Fruit fly (Drosophila melanogaster) whole organism, embryonic: ENCODE results near the gene CG14840.

ENCODE experiments used
- ATbp ChIP-seq: fragments of 200-800 bp; sonication (Bioruptor generic); optimal IDR thresholded peaks from 2 replicates; lab custom pipeline; 2017; ENCODE audit warnings: missing biosample characterization, mild to moderate bottlenecking, missing genetic modification characterization, missing genetic modification reagents
- Ada2b ChIP-seq: fragments of 200-800 bp; sonication (Bioruptor generic); IDR thresholded peaks from 2 replicates; pipeline ENCODE4 v1.3.6; 2022; ENCODE audit warnings: missing biosample characterization, missing genetic modification characterization
- CG10366 ChIP-seq: fragments of 200-800 bp; sonication (Bioruptor generic); IDR thresholded peaks from 2 replicates; pipeline ENCODE4 v1.3.6; 2022; ENCODE audit warnings: missing biosample characterization, missing genetic modification characterization
- CG11723 ChIP-seq: fragments of 200-800 bp; sonication (Bioruptor generic); optimal IDR thresholded peaks from 2 replicates; lab custom pipeline; 2017; ENCODE audit warnings: missing biosample characterization, mild to moderate bottlenecking, missing genetic modification characterization
- CG14014 ChIP-seq: fragments of 200-800 bp; sonication (Bioruptor generic); IDR thresholded peaks from 2 replicates; pipeline ENCODE4 v1.3.6; 2022; ENCODE audit warnings: missing biosample characterization, missing genetic modification characterization
- CG1602 ChIP-seq: fragments of 200-800 bp; sonication (Bioruptor generic); optimal IDR thresholded peaks from 3 replicates; lab custom pipeline; 2016; ENCODE audit warnings: missing biosample characterization, missing genetic modification characterization
- CG17328 ChIP-seq: fragments of 200-800 bp; sonication (Bioruptor generic); IDR thresholded peaks from 2 replicates; pipeline ENCODE4 v1.3.6; 2022; ENCODE audit warnings: missing biosample characterization, missing genetic modification characterization
- CG18599 ChIP-seq: fragments of 200-800 bp; sonication (Bioruptor generic); optimal IDR thresholded peaks from 3 replicates; lab custom pipeline; 2017; ENCODE audit warnings: missing biosample characterization, missing genetic modification characterization, mild to moderate bottlenecking, moderate library complexity, missing genetic modification reagents
- CG2120 ChIP-seq: fragments of 200-800 bp; sonication (Bioruptor generic); optimal IDR thresholded peaks from 3 replicates; lab custom pipeline; 2016; ENCODE audit warnings: missing biosample characterization, missing genetic modification characterization
- CG2199 ChIP-seq: fragments of 200-800 bp; sonication (Bioruptor generic); IDR thresholded peaks from 3 replicates; pipeline ENCODE4 v1.3.6; 2022; ENCODE audit warnings: missing biosample characterization, missing genetic modification characterization
- CG2678 ChIP-seq: fragments of 200-800 bp; sonication (Bioruptor generic); optimal IDR thresholded peaks from 3 replicates; lab custom pipeline; 2019; ENCODE audit warnings: missing biosample characterization, mild to moderate bottlenecking, missing genetic modification characterization, moderate library complexity
- CG2712 ChIP-seq: fragments of 200-800 bp; optimal IDR thresholded peaks from 3 replicates; lab custom pipeline; 2019; ENCODE audit warnings: missing biosample characterization, mild to moderate bottlenecking, missing genetic modification characterization, moderate library complexity
- CG30403 ChIP-seq: fragments of 200-800 bp; sonication (Bioruptor generic); optimal IDR thresholded peaks from 3 replicates; lab custom pipeline; 2016; ENCODE audit warnings: missing biosample characterization, missing genetic modification characterization
- CG3163 ChIP-seq: fragments of 200-800 bp; sonication (Bioruptor generic); optimal IDR thresholded peaks from 3 replicates; lab custom pipeline; 2016; ENCODE audit warnings: missing biosample characterization, missing genetic modification characterization
- CG33557 ChIP-seq: fragments of 200-800 bp; sonication (Bioruptor generic); optimal IDR thresholded peaks from 2 replicates; lab custom pipeline; 2019; ENCODE audit warnings: missing biosample characterization, mild to moderate bottlenecking, missing genetic modification characterization, moderate library complexity
- CG34422 ChIP-seq: fragments of 200-800 bp; sonication (Bioruptor generic); IDR thresholded peaks from 3 replicates; pipeline ENCODE4 v1.3.6; 2022; ENCODE audit warnings: missing biosample characterization, missing genetic modification characterization
- CG6175 ChIP-seq: fragments of 200-800 bp; sonication (Bioruptor generic); IDR thresholded peaks from 3 replicates; pipeline ENCODE4 v1.3.6; 2022; ENCODE audit warnings: missing biosample characterization, missing genetic modification characterization
- CG7556 ChIP-seq: fragments of 200-800 bp; sonication (Bioruptor generic); optimal IDR thresholded peaks from 2 replicates; lab custom pipeline; 2017; ENCODE audit warnings: missing biosample characterization, mild to moderate bottlenecking, missing genetic modification characterization
- CG9727 ChIP-seq: fragments of 200-800 bp; sonication (Bioruptor generic); optimal IDR thresholded peaks from 3 replicates; lab custom pipeline; 2017; ENCODE audit warnings: missing biosample characterization, mild to moderate bottlenecking, missing genetic modification characterization
- Dek ChIP-seq: fragments of 200-800 bp; sonication (Bioruptor generic); optimal IDR thresholded peaks from 3 replicates; lab custom pipeline; 2019; ENCODE audit warnings: missing biosample characterization, mild to moderate bottlenecking, missing genetic modification characterization, moderate library complexity
- Dfd ChIP-seq, 2 experiments: fragments of >200 bp; optimal IDR thresholded peaks; 2 replicates each; lab custom pipeline; 2017; ENCODE audit warnings: missing biosample characterization in 2 of 2, missing genetic modification characterization in 2 of 2
- H2.0 ChIP-seq: fragments of 200-800 bp; sonication (Bioruptor generic); IDR thresholded peaks from 2 replicates; pipeline ENCODE4 v1.3.6; 2022; ENCODE audit warnings: missing biosample characterization, missing genetic modification characterization
- Lhr ChIP-seq: fragments of 200-800 bp; sonication (Bioruptor generic); optimal IDR thresholded peaks from 3 replicates; lab custom pipeline; 2017; ENCODE audit warnings: mild to moderate bottlenecking, missing biosample characterization, missing genetic modification reagents, missing genetic modification characterization
- Max ChIP-seq: fragments of 200-800 bp; sonication (Bioruptor generic); optimal IDR thresholded peaks from 2 replicates; lab custom pipeline; 2016; ENCODE audit warnings: missing biosample characterization, mild to moderate bottlenecking, missing genetic modification characterization
- Med ChIP-seq: fragments of 200-800 bp; sonication (Bioruptor generic); peaks from one replicate; lab custom pipeline; 2016; ENCODE audit warnings: missing biosample characterization, missing genetic modification characterization, mild to moderate bottlenecking, inconsistent platforms, moderate library complexity
- NFAT ChIP-seq: fragments of 200-800 bp; sonication (Bioruptor generic); IDR thresholded peaks from 2 replicates; pipeline ENCODE4 v1.3.6; 2022; ENCODE audit warnings: missing biosample characterization, missing genetic modification characterization
- Oli ChIP-seq: fragments of 200-800 bp; sonication (Bioruptor generic); optimal IDR thresholded peaks from 2 replicates; lab custom pipeline; 2018; ENCODE audit warnings: missing biosample characterization, mild to moderate bottlenecking, missing genetic modification characterization, moderate library complexity
- Sry-β ChIP-seq: fragments of 200-800 bp; sonication (Bioruptor generic); optimal IDR thresholded peaks from 2 replicates; lab custom pipeline; 2018; ENCODE audit warnings: missing biosample characterization, mild to moderate bottlenecking, missing genetic modification characterization, moderate library complexity
- Xbp1 ChIP-seq: fragments of 200-800 bp; sonication (Bioruptor generic); optimal IDR thresholded peaks from 3 replicates; lab custom pipeline; 2016; ENCODE audit warnings: missing biosample characterization, mild to moderate bottlenecking, missing genetic modification characterization
- ash1 ChIP-seq: fragments of 200-800 bp; sonication (Bioruptor generic); optimal IDR thresholded peaks from 2 replicates; lab custom pipeline; 2018; ENCODE audit warnings: missing biosample characterization, mild to moderate bottlenecking, missing genetic modification characterization
- bigmax ChIP-seq: fragments of 200-800 bp; sonication (Bioruptor generic); optimal IDR thresholded peaks from 2 replicates; lab custom pipeline; 2018; ENCODE audit warnings: missing biosample characterization, mild to moderate bottlenecking, missing genetic modification characterization
- bowl ChIP-seq: fragments of 200-800 bp; sonication (Bioruptor generic); IDR thresholded peaks from 2 replicates; pipeline ENCODE4 v1.3.6; 2022; ENCODE audit warnings: missing biosample characterization, missing genetic modification characterization
- br ChIP-seq: fragments of >200 bp; optimal IDR thresholded peaks from 2 replicates; lab custom pipeline; 2017
- dati ChIP-seq: fragments of 200-800 bp; sonication (Bioruptor generic); IDR thresholded peaks from 2 replicates; pipeline ENCODE4 v1.3.6; 2022; ENCODE audit warnings: missing biosample characterization, missing genetic modification characterization
- dysf ChIP-seq: fragments of 200-800 bp; sonication (Bioruptor generic); IDR thresholded peaks from 3 replicates; pipeline ENCODE4 v1.3.6; 2022; ENCODE audit warnings: missing biosample characterization, missing genetic modification characterization
- emc ChIP-seq: fragments of 200-800 bp; sonication (Bioruptor generic); optimal IDR thresholded peaks from 2 replicates; lab custom pipeline; 2016; ENCODE audit warnings: missing biosample characterization, missing genetic modification characterization
- esg ChIP-seq: fragments of 200-800 bp; sonication (Bioruptor generic); conservative IDR thresholded peaks from 2 replicates; pipeline ENCODE4 v1.3.6; 2022; ENCODE audit warnings: missing biosample characterization, missing genetic modification characterization
- gsb-n ChIP-seq: fragments of 200-800 bp; sonication (Bioruptor generic); optimal IDR thresholded peaks from 3 replicates; lab custom pipeline; 2018; ENCODE audit warnings: missing biosample characterization, mild to moderate bottlenecking, missing genetic modification characterization
- gt ChIP-seq: fragments of 200-800 bp; sonication (Bioruptor generic); IDR thresholded peaks from 2 replicates; pipeline ENCODE4 v1.3.6; 2022; ENCODE audit warnings: missing biosample characterization, missing genetic modification characterization
- ham ChIP-seq: fragments of 200-800 bp; sonication (Bioruptor generic); IDR thresholded peaks from 2 replicates; pipeline ENCODE4 v1.3.6; 2022; ENCODE audit warnings: missing biosample characterization, missing genetic modification characterization
- lab ChIP-seq: fragments of 200-800 bp; sonication (Bioruptor generic); optimal IDR thresholded peaks from 3 replicates; lab custom pipeline; 2017; ENCODE audit warnings: missing biosample characterization, missing genetic modification characterization, mild to moderate bottlenecking, moderate library complexity, missing genetic modification reagents
- lmd ChIP-seq: fragments of 200-800 bp; sonication (Bioruptor generic); IDR thresholded peaks from 2 replicates; pipeline ENCODE4 v1.3.6; 2022; ENCODE audit warnings: missing biosample characterization, missing genetic modification characterization
- org-1 ChIP-seq: fragments of 200-800 bp; sonication (Bioruptor generic); optimal IDR thresholded peaks from 2 replicates; lab custom pipeline; 2017; ENCODE audit warnings: missing biosample characterization, missing genetic modification characterization
- pum ChIP-seq: fragments of 200-800 bp; sonication (Bioruptor generic); optimal IDR thresholded peaks from 2 replicates; lab custom pipeline; 2016; ENCODE audit warnings: missing biosample characterization, missing genetic modification characterization
- sisA ChIP-seq: fragments of 200-800 bp; sonication (Bioruptor generic); IDR thresholded peaks from 2 replicates; pipeline ENCODE4 v1.3.6; 2022; ENCODE audit warnings: missing biosample characterization, missing genetic modification characterization
- stc ChIP-seq: fragments of 200-800 bp; sonication (Bioruptor generic); IDR thresholded peaks from 2 replicates; pipeline ENCODE4 v1.3.6; 2022; ENCODE audit warnings: missing biosample characterization, missing genetic modification characterization
- tap ChIP-seq: fragments of 200-800 bp; optimal IDR thresholded peaks from 3 replicates; lab custom pipeline; 2019; ENCODE audit warnings: missing biosample characterization, mild to moderate bottlenecking, missing genetic modification characterization, moderate library complexity
- tgo ChIP-seq: fragments of 200-800 bp; sonication (Bioruptor generic); IDR thresholded peaks from 3 replicates; pipeline ENCODE4 v1.3.6; 2022; ENCODE audit warnings: missing biosample characterization, missing genetic modification characterization
- trem ChIP-seq: fragments of 200-800 bp; optimal IDR thresholded peaks from 3 replicates; lab custom pipeline; 2019; ENCODE audit warnings: missing biosample characterization, mild to moderate bottlenecking, missing genetic modification characterization, moderate library complexity
- trh ChIP-seq: fragments of 200-800 bp; sonication (Bioruptor generic); optimal IDR thresholded peaks from 2 replicates; lab custom pipeline; 2016; ENCODE audit warnings: missing biosample characterization, missing genetic modification characterization
- vfl ChIP-seq: fragments of 200-800 bp; sonication (Bioruptor generic); optimal IDR thresholded peaks from 2 replicates; lab custom pipeline; 2016; ENCODE audit warnings: missing biosample characterization, missing genetic modification characterization

The CG14840 gene

dm6 chr3R:14279311-14279998, 18.4 kb upstream of the CG14840 start (continued):
- TF ChIP-seq Max (GFP tag; lab: Kevin White, UChicago) (peak; percentile 11), br (no peak), NFAT (GFP tag; lab: Robert Waterston, UW) (no peak), ham (GFP tag; lab: Robert Waterston, UW) (no peak), CG18599 (GFP tag; lab: Kevin White, UChicago) (peak; percentile 71), gt (GFP tag; lab: Robert Waterston, UW) (no peak), pum (GFP tag; lab: Kevin White, UChicago) (no peak), dati (GFP tag; lab: Robert Waterston, UW) (no peak), bowl (no peak), CG11723 (GFP tag; lab: Kevin White, UChicago) (no peak), Sry-β (GFP tag; lab: Kevin White, UChicago) (no peak), CG14014 (GFP tag; lab: Robert Waterston, UW) (no peak), trem (tag; lab: Kevin White, UChicago) (peak; percentile 24), emc (no peak), vfl (GFP tag; lab: Kevin White, UChicago) (no peak), esg (GFP tag; lab: Robert Waterston, UW) (peak; percentile 34; the same call in 1 of the 2 replicates), CG7556 (GFP tag; lab: Kevin White, UChicago) (peak; percentile 20), ash1 (GFP tag; lab: Kevin White, UChicago) (no peak), CG33557 (no peak), Xbp1 (GFP tag; lab: Kevin White, UChicago) (peak; percentile 2), CG2678 (tag; lab: Kevin White, UChicago) (peak; percentile 65), ATbp (GFP tag; lab: Kevin White, UChicago) (peak; percentile 35), bigmax (no peak), gsb-n (peak; percentile 22), lmd (GFP tag; lab: Robert Waterston, UW) (0 out of 2 replicates have a peak, but pooled peaks have one; percentile 19), sisA (GFP tag; lab: Robert Waterston, UW) (peak; percentile 10; the same call in 1 of the 2 replicates), Ada2b (GFP tag; lab: Robert Waterston, UW) (no peak), Med (GFP tag; lab: Kevin White, UChicago) (peak; percentile 72), Oli (peak; percentile 22), CG30403 (GFP tag; lab: Kevin White, UChicago) (peak; percentile 22), Dfd (GFP tag; optimal IDR thresholded peaks at IDR 0.05; lab: Kevin White, UChicago) (peak in 1 of 2 experiments; percentile 39), CG9727 (no peak), Lhr (GFP tag; lab: Kevin White, UChicago) (no peak), trh (GFP tag; lab: Kevin White, UChicago) (no peak), CG2712 (tag; lab: Kevin White, UChicago) (peak; percentile 58), CG3163 (no peak), lab (GFP tag; lab: Kevin White, UChicago) (peak; percentile 60), CG2120 (no peak), CG2199 (no peak), org-1 (no peak), Dek (no peak), CG17328 (GFP tag; lab: Robert Waterston, UW) (0 out of 2 replicates have a peak, but pooled peaks have one; percentile 29), CG1602 (GFP tag; lab: Kevin White, UChicago) (no peak), tgo (GFP tag; lab: Robert Waterston, UW) (peak; percentile 28; the same call in 1 of the 3 replicates), CG6175 (GFP tag; lab: Robert Waterston, UW) (no peak), tap (tag; lab: Kevin White, UChicago) (no peak), dysf (GFP tag; lab: Robert Waterston, UW) (peak; percentile 41; the same call in 1 of the 3 replicates), stc (GFP tag; lab: Robert Waterston, UW) (peak; percentile 9; the same call in 1 of the 2 replicates), CG10366 (GFP tag; lab: Robert Waterston, UW) (no peak), CG34422 (no peak), H2.0 (GFP tag; lab: Robert Waterston, UW) (no peak)
